Fruit fly (Drosophila melanogaster): ENCODE results near the gene Cyp303a1.

DNA sequence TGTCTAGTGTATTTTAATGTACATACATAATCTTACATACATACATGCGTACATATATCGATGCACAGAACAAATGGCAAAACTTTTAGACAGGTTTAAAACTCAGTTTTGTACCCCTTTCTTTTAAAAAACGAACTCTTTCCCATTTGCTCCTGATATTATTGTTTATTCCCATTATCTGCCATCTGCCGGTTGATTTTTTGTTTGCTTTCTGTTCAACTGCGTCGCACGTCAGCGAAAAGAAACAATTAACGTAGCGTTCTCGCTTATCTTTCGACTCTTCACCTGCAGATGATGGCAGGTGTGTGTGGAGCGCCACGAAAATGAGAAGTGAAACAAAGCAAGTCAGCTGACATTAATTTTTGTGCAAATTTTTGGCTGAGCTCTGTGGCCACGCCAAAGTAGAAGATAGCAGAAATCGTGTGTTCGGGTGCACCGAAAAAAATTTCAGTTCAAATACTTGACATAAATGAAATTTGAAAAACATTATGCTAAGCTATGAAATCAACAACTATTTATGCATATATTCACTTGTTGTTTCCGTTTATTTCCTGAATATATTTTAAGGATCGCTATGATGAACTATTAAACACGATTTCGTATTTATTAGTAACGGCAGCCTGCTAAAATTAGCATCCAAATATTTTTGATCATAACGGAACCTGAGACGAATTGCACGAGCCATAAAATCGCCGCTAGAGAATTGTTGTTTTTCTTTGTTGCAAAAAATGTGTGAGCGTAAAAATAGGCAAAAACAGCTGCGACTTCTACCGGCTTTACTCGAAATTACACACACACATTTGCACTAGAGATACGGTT, 23.1 kb upstream of the Cyp303a1 start:
- TF ChIP-seq CG32121 (GFP tag; IDR thresholded peaks at IDR 0.05) (no peak), rn (GFP tag; IDR thresholded peaks at IDR 0.05) (no peak), Snoo (tag; optimal IDR thresholded peaks at IDR 0.05) (no peak)

Data from whole organism, pupa.